Worm (Caenorhabditis elegans) whole organism, L1 larva: Measurements from ENCODE around the gene F53F4.18.

Experiments used
- C16A3.4 ChIP-seq: fragments of 150-350 bp; optimal IDR thresholded peaks from 2 replicates; lab custom pipeline; 2014; ENCODE audit warnings: missing biosample characterization, missing genetic modification characterization
- aha-1 ChIP-seq: fragments of 150-350 bp; optimal IDR thresholded peaks from 2 replicates; lab custom pipeline; 2014; ENCODE audit warnings: missing biosample characterization, missing genetic modification characterization
- alr-1 ChIP-seq: fragments of 200-800 bp; sonication (Bioruptor generic); optimal IDR thresholded peaks from 2 replicates; lab custom pipeline; 2018; ENCODE audit warnings: borderline replicate concordance, mild to moderate bottlenecking, missing genetic modification characterization, missing compliant biosample characterization
- ces-1 ChIP-seq: fragments of 150-350 bp; optimal IDR thresholded peaks from 2 replicates; lab custom pipeline; 2014; ENCODE audit warnings: missing biosample characterization, missing genetic modification reagents, missing genetic modification characterization
- dsc-1 ChIP-seq: sonication (generic microtip); optimal IDR thresholded peaks from 2 replicates; lab custom pipeline; 2016; ENCODE audit warnings: mild to moderate bottlenecking, missing genetic modification characterization, missing compliant biosample characterization
- egl-13 ChIP-seq: sonication (generic microtip); optimal IDR thresholded peaks from 2 replicates; lab custom pipeline; 2016; ENCODE audit warnings: missing genotype, missing genetic modification reagents, missing genetic modification characterization, missing compliant biosample characterization
- elt-2 ChIP-seq: sonication (generic microtip); optimal IDR thresholded peaks from 2 replicates; lab custom pipeline; 2016; ENCODE audit warnings: missing genetic modification characterization, mild to moderate bottlenecking, inconsistent platforms, missing compliant biosample characterization, missing genetic modification reagents
- fkh-10 ChIP-seq: sonication (generic microtip); optimal IDR thresholded peaks from 2 replicates; lab custom pipeline; 2017; ENCODE audit warnings: missing biosample characterization, missing genetic modification reagents, missing genetic modification characterization
- hlh-4 ChIP-seq: sonication (generic microtip); optimal IDR thresholded peaks from 2 replicates; lab custom pipeline; 2016; ENCODE audit warnings: mild to moderate bottlenecking, missing genetic modification characterization, missing compliant biosample characterization
- hpl-2 ChIP-seq: fragments of 150-350 bp; optimal IDR thresholded peaks from 2 replicates; lab custom pipeline; 2014; ENCODE audit warnings: missing biosample characterization, missing genetic modification reagents, missing genetic modification characterization
- jun-1 ChIP-seq: fragments of 150-350 bp; optimal IDR thresholded peaks from 2 replicates; lab custom pipeline; 2014; ENCODE audit warnings: missing biosample characterization, missing genetic modification reagents, missing genetic modification characterization
- lin-14 ChIP-seq: fragments of 200-800 bp; sonication (Bioruptor generic); optimal IDR thresholded peaks from 2 replicates; lab custom pipeline; 2018; ENCODE audit warnings: mild to moderate bottlenecking, missing genetic modification characterization, moderate library complexity, missing compliant biosample characterization
- lin-15B ChIP-seq: fragments of 150-350 bp; sonication (generic microtip); optimal IDR thresholded peaks from 3 replicates; lab custom pipeline; 2014; ENCODE audit warnings: missing biosample characterization, missing genetic modification characterization
- lin-35 ChIP-seq, 2 experiments: fragments of 150-350 bp; optimal IDR thresholded peaks; 2 replicates each; lab custom pipeline; 2014; ENCODE audit warnings: missing biosample characterization in 2 of 2, missing genetic modification characterization in 2 of 2, missing genetic modification reagents in 2 of 2
- lin-39 ChIP-seq: fragments of 150-350 bp; optimal IDR thresholded peaks from 2 replicates; lab custom pipeline; 2014; ENCODE audit warnings: missing biosample characterization, missing genetic modification reagents, missing genetic modification characterization
- nhr-11 ChIP-seq: fragments of 150-350 bp; optimal IDR thresholded peaks from 2 replicates; lab custom pipeline; 2014; ENCODE audit warnings: missing biosample characterization, missing genetic modification characterization
- nhr-12 ChIP-seq: sonication (generic microtip); optimal IDR thresholded peaks from 2 replicates; lab custom pipeline; 2017; ENCODE audit warnings: missing biosample characterization, missing genetic modification characterization
- nhr-20 ChIP-seq: sonication (generic microtip); optimal IDR thresholded peaks from 2 replicates; lab custom pipeline; 2016; ENCODE audit warnings: mild to moderate bottlenecking, missing genetic modification characterization, missing compliant biosample characterization
- nhr-28 ChIP-seq: fragments of 150-350 bp; optimal IDR thresholded peaks from 2 replicates; lab custom pipeline; 2014; ENCODE audit warnings: missing biosample characterization, missing genetic modification characterization
- nhr-47 ChIP-seq: sonication (generic microtip); optimal IDR thresholded peaks from 2 replicates; lab custom pipeline; 2016; ENCODE audit warnings: mild to moderate bottlenecking, missing genetic modification characterization, moderate library complexity, missing compliant biosample characterization
- nhr-71 ChIP-seq: sonication (generic microtip); optimal IDR thresholded peaks from 2 replicates; lab custom pipeline; 2016; ENCODE audit warnings: mild to moderate bottlenecking, missing genetic modification characterization, moderate library complexity, missing compliant biosample characterization
- nhr-76 ChIP-seq: sonication (generic microtip); optimal IDR thresholded peaks from 2 replicates; lab custom pipeline; 2017; ENCODE audit warnings: missing biosample characterization, missing genetic modification characterization
- nhr-84 ChIP-seq: sonication (generic microtip); optimal IDR thresholded peaks from 2 replicates; lab custom pipeline; 2017; ENCODE audit warnings: missing biosample characterization, missing genetic modification characterization
- nhr-90 ChIP-seq: sonication (generic microtip); optimal IDR thresholded peaks from 2 replicates; lab custom pipeline; 2016; ENCODE audit warnings: mild to moderate bottlenecking, missing genetic modification characterization, missing compliant biosample characterization; ENCODE audit not compliant: poor library complexity
- pqm-1 ChIP-seq: sonication (generic microtip); optimal IDR thresholded peaks from 3 replicates; lab custom pipeline; 2017; ENCODE audit warnings: missing biosample characterization, missing genetic modification characterization
- rnt-1 ChIP-seq: sonication (generic microtip); optimal IDR thresholded peaks from 2 replicates; lab custom pipeline; 2016; ENCODE audit warnings: mild to moderate bottlenecking, missing genetic modification characterization, moderate library complexity, missing compliant biosample characterization
- skn-1 ChIP-seq: fragments of 150-350 bp; optimal IDR thresholded peaks from 2 replicates; lab custom pipeline; 2014; ENCODE audit warnings: missing biosample characterization, missing genetic modification characterization
- snpc-4 ChIP-seq: fragments of 150-350 bp; optimal IDR thresholded peaks from 2 replicates; lab custom pipeline; 2014; ENCODE audit warnings: missing biosample characterization, missing genetic modification characterization
- sox-4 ChIP-seq: sonication (generic microtip); optimal IDR thresholded peaks from 2 replicates; lab custom pipeline; 2016; ENCODE audit warnings: missing genetic modification characterization, missing compliant biosample characterization
- sup-37 ChIP-seq: fragments of 200-800 bp; sonication (Bioruptor generic); optimal IDR thresholded peaks from 2 replicates; lab custom pipeline; 2018; ENCODE audit warnings: mild to moderate bottlenecking, missing genetic modification characterization, missing compliant biosample characterization
- unc-62 ChIP-seq: fragments of 150-350 bp; optimal IDR thresholded peaks from 2 replicates; lab custom pipeline; 2014; ENCODE audit warnings: missing biosample characterization, missing genetic modification reagents, missing genetic modification characterization
- unc-86 ChIP-seq: sonication (generic microtip); optimal IDR thresholded peaks from 2 replicates; lab custom pipeline; 2016; ENCODE audit warnings: missing genetic modification characterization, missing compliant biosample characterization
- vab-15 ChIP-seq: sonication (generic microtip); optimal IDR thresholded peaks from 2 replicates; lab custom pipeline; 2017; ENCODE audit warnings: missing genotype, mild to moderate bottlenecking, missing genetic modification characterization, missing compliant biosample characterization
- xbp-1 ChIP-seq: sonication (generic microtip); optimal IDR thresholded peaks from 2 replicates; lab custom pipeline; 2016; ENCODE audit warnings: missing genetic modification characterization, missing compliant biosample characterization
- zip-4 ChIP-seq: fragments of 200-800 bp; sonication (Bioruptor generic); optimal IDR thresholded peaks from 2 replicates; lab custom pipeline; 2018; ENCODE audit warnings: mild to moderate bottlenecking, missing genetic modification characterization, moderate library complexity, missing compliant biosample characterization
- ztf-4 ChIP-seq: fragments of 150-350 bp; optimal IDR thresholded peaks from 2 replicates; lab custom pipeline; 2014; ENCODE audit warnings: missing biosample characterization, missing genetic modification characterization

F53F4.18 gene

DNA sequence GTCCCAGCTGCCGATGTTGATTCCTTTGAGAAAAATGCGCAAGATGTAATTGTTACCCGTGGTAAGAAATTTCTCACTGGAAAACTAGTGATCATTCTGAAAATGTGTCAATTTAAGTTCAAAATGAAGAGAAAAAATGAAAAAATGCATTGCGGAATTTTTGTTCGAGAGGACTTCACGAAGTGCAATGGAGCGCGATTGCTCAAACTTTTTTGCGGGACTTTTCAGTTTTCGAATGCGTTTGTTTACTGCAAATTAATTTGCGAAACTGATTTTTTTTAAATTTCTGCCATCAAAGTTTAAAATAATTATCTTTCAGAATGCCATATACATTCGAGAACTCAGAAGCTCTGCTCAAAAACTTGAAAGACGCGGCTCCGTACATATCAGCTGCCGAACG is 21.4 kb upstream of the F53F4.18 start, which contains the start of the genes nuaf-1 and bir-2 (continued):
- TF ChIP-seq nhr-71 (tag; lab: Kevin White, UChicago): peak; percentile 77
- no peak for TF ChIP-seq sox-4
- TF ChIP-seq lin-14 (GFP tag; lab: Kevin White, UChicago): peak; percentile 70
- peak; percentile 26 for TF ChIP-seq egl-13 (tag; lab: Kevin White, UChicago)
- TF ChIP-seq C16A3.4: peak; percentile 54
- TF ChIP-seq nhr-28 (tag; lab: Kevin White, UChicago): no peak
- peak; percentile 50 for TF ChIP-seq nhr-90 (tag; lab: Kevin White, UChicago)
- no peak for TF ChIP-seq zip-4 (GFP tag; lab: Kevin White, UChicago)
- peak; percentile 59 for TF ChIP-seq nhr-20 (tag; lab: Kevin White, UChicago)
- no peak for TF ChIP-seq nhr-76 (tag; lab: Kevin White, UChicago)
- peak; percentile 28 for TF ChIP-seq snpc-4 (tag; lab: Kevin White, UChicago)
- TF ChIP-seq dsc-1 (tag; lab: Kevin White, UChicago): peak; percentile 60
- TF ChIP-seq unc-86 (tag; lab: Kevin White, UChicago): peak; percentile 54

DNA sequence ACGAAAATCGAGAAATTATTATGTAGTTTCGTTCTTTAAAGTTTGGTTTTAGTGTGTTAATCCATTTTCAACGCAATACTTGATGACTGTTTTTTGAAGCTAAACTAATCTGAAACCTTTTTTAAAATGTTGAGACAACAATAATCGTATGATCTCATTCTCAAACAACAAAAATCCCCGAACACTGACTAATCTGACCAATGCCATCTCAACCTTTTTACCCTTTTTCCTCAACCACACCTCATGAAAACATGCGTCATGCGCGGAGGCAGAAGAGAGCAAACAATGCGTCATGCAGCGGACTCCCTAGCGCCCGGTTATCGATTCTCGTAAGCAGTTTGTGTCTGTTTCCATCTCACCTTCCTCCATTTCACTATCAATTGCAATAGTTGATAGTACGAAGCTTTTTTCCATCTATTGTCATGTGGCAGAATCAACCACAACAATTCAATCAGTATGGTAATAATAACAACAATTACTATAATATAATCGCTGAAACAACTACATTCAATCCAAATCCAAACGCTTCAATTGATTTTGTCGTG is 18.1 kb upstream of the F53F4.18 start, which contains the start of gene C50B8.4:
Gene C50B8.4, plus strand, starts transcription at position 299 of the 545 bp plus-strand sequence.
- TF ChIP-seq lin-35 (GFP tag; optimal IDR thresholded peaks at IDR 0.05; lab: Kevin White, UChicago) (peak in 1 of 2 experiments; percentile 32), elt-2 (peak; percentile 45), alr-1 (tag; lab: Kevin White, UChicago) (no peak)

DNA sequence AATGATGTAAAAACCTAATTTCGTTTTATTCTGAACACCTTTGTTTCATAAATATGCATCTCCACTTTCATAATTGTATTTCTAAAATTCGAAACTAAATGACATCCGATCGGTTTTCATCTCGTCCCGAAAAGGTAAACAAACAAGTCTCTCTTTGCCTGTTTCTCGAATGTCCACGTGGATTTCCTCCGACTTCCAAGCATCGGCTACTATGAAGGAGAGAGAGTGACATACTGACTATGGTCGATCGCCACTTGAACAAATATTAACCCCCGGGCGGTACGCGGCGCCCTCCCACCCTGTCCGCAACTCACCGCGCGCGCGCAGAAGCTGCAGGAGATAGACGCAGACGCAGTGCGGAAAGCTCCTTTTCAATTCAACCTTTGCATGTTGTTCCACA is 14.1 kb upstream of the F53F4.18 start:
- no peak for TF ChIP-seq ztf-4 (tag; lab: Kevin White, UChicago)
- no peak for TF ChIP-seq ces-1
- no peak for TF ChIP-seq vab-15
- no peak for TF ChIP-seq aha-1 (tag; lab: Kevin White, UChicago)
- no peak for TF ChIP-seq sup-37 (GFP tag; lab: Kevin White, UChicago)
- TF ChIP-seq rnt-1 (tag; lab: Kevin White, UChicago): no peak
- no peak for TF ChIP-seq nhr-76 (tag; lab: Kevin White, UChicago)
- no peak for TF ChIP-seq skn-1 (tag; lab: Kevin White, UChicago)
- no peak for TF ChIP-seq lin-35 (GFP tag; optimal IDR thresholded peaks at IDR 0.05; lab: Kevin White, UChicago)
- TF ChIP-seq unc-62 (GFP tag; lab: Kevin White, UChicago): no peak
- no peak for TF ChIP-seq nhr-90 (tag; lab: Kevin White, UChicago)
- TF ChIP-seq nhr-47 (tag; lab: Kevin White, UChicago): no peak
- TF ChIP-seq nhr-11 (tag; lab: Kevin White, UChicago): no peak
- no peak for TF ChIP-seq fkh-10 (GFP tag; lab: Kevin White, UChicago)
- TF ChIP-seq lin-39: no peak
- TF ChIP-seq xbp-1 (tag; lab: Kevin White, UChicago): no peak
- TF ChIP-seq hpl-2 (GFP tag; lab: Kevin White, UChicago): no peak
- TF ChIP-seq nhr-84: no peak
- no peak for TF ChIP-seq hlh-4 (tag; lab: Kevin White, UChicago)
- TF ChIP-seq lin-15B (tag; lab: Kevin White, UChicago): no peak

DNA sequence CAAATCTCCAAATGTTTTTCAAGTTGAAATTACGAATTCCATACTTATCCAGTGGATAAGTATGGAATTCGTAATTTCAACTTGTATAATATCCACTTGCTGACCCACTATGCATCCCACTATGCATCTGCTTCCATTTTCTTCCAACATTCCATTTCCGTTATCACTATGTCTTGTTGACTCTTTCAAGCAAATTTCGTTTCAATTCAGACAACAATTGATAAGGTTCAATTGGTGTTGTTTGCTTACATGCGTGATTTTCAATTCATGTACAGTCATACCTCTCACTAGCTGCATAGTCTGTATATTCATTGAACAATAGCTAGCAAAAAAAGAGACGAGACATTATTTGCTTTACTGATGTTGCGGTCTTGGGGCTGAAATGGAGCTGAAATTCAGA is 13.1 kb upstream of the F53F4.18 start:
- TF ChIP-seq nhr-12 (tag; lab: Kevin White, UChicago): no peak
- peak in 1 of 2 experiments; percentile 43 for TF ChIP-seq lin-35 (GFP tag; optimal IDR thresholded peaks at IDR 0.05; lab: Kevin White, UChicago)
- TF ChIP-seq pqm-1 (tag; lab: Kevin White, UChicago): peak; percentile 66
- TF ChIP-seq elt-2: peak; percentile 62
- peak; percentile 3 for TF ChIP-seq jun-1 (tag; lab: Kevin White, UChicago)
